Fruit fly (Drosophila melanogaster): Measurements from ENCODE around the gene Pmvk.

The Pmvk gene

dm6 chr2L:19572496-19573317, 7.4 kb downstream of the Pmvk start (continued):
- peak; percentile 19 for TF ChIP-seq CG1647 (GFP tag; optimal IDR thresholded peaks at IDR 0.05)
- no peak for TF ChIP-seq CG1529 (GFP tag; optimal IDR thresholded peaks at IDR 0.05)
- TF ChIP-seq CG12104 (GFP tag; optimal IDR thresholded peaks at IDR 0.05), result peak; percentile 38
- peak; percentile 37 for TF ChIP-seq Dad (GFP tag; optimal IDR thresholded peaks at IDR 0.05)
- TF ChIP-seq tgo (GFP tag; IDR thresholded peaks at IDR 0.05), result peak; percentile 62; the same call in 2 of the 3 replicates
- no peak; the same call in 2 of the 3 replicates for TF ChIP-seq CG11456 (GFP tag; IDR thresholded peaks at IDR 0.05)
- peak; percentile 52 for TF ChIP-seq lmd (GFP tag; IDR thresholded peaks at IDR 0.05)
- peak; percentile 55 for TF ChIP-seq schlank (tag; optimal IDR thresholded peaks at IDR 0.05)
- peak; percentile 26; the same call in 1 of the 2 replicates for TF ChIP-seq CG32767 (GFP tag; IDR thresholded peaks at IDR 0.05)
- no peak for TF ChIP-seq CG8944 (GFP tag; optimal IDR thresholded peaks at IDR 0.05)
- peak; percentile 89 for TF ChIP-seq corto (GFP tag; optimal IDR thresholded peaks at IDR 0.05)
- no peak for TF ChIP-seq Sin3A (optimal IDR thresholded peaks at IDR 0.05)
- peak; percentile 36 for TF ChIP-seq Vsx1 (GFP tag; optimal IDR thresholded peaks at IDR 0.05)
- no peak for TF ChIP-seq Antp (GFP tag; optimal IDR thresholded peaks at IDR 0.05)
- TF ChIP-seq Hand (GFP tag; optimal IDR thresholded peaks at IDR 0.05), result peak; percentile 54
- TF ChIP-seq Nf-YA (GFP tag; IDR thresholded peaks at IDR 0.05), result no peak
- TF ChIP-seq CG10209 (GFP tag; optimal IDR thresholded peaks at IDR 0.05), result peak; percentile 75
- peak; percentile 65 for TF ChIP-seq Atf6 (GFP tag; IDR thresholded peaks at IDR 0.05)
- no peak for TF ChIP-seq Doc3 (GFP tag; IDR thresholded peaks at IDR 0.05; ENCODE audit: partially characterized antibody)
- TF ChIP-seq CG6175 (GFP tag; IDR thresholded peaks at IDR 0.05), result no peak
- peak; percentile 74; the same call in 1 of the 3 replicates for TF ChIP-seq Dbx (GFP tag; IDR thresholded peaks at IDR 0.05)
- peak; percentile 14; the same call in 1 of the 2 replicates for TF ChIP-seq amos (GFP tag; IDR thresholded peaks at IDR 0.05; ENCODE audit: partially characterized antibody)
- peak; percentile 77 for TF ChIP-seq CG18262 (tag; optimal IDR thresholded peaks at IDR 0.05)
- 0 out of 3 replicates have a peak, but pooled peaks have one; percentile 14 for TF ChIP-seq ase (GFP tag; IDR thresholded peaks at IDR 0.05)
- peak; percentile 45 for TF ChIP-seq CG6765 (GFP tag; optimal IDR thresholded peaks at IDR 0.05)
- TF ChIP-seq org-1 (GFP tag; optimal IDR thresholded peaks at IDR 0.05), result peak; percentile 61
- TF ChIP-seq CG15011 (GFP tag; optimal IDR thresholded peaks at IDR 0.05), result peak; percentile 64
- TF ChIP-seq Tbp (GFP tag; optimal IDR thresholded peaks at IDR 0.05), result no peak
- TF ChIP-seq CG10462 (GFP tag; optimal IDR thresholded peaks at IDR 0.05), result no peak
- peak; percentile 2 for TF ChIP-seq Sry-δ (GFP tag; optimal IDR thresholded peaks at IDR 0.05)
- peak; percentile 66 for TF ChIP-seq CG15514 (GFP tag; optimal IDR thresholded peaks at IDR 0.05)
- no peak for TF ChIP-seq CG3163 (GFP tag; optimal IDR thresholded peaks at IDR 0.05)
- peak; percentile 27 for TF ChIP-seq exex (tag; optimal IDR thresholded peaks at IDR 0.05)
- no peak for TF ChIP-seq CG17912 (GFP tag; optimal IDR thresholded peaks at IDR 0.05)
- TF ChIP-seq D19B (GFP tag; optimal IDR thresholded peaks at IDR 0.05), result peak; percentile 100
- TF ChIP-seq crc (GFP tag; optimal IDR thresholded peaks at IDR 0.05), result no peak
- no peak for TF ChIP-seq Mes4 (GFP tag; optimal IDR thresholded peaks at IDR 0.05)
- no peak for TF ChIP-seq stc (GFP tag; IDR thresholded peaks at IDR 0.05)
- TF ChIP-seq Deaf1 (tag; optimal IDR thresholded peaks at IDR 0.05), result peak; percentile 22
- peak; percentile 65 for TF ChIP-seq Aef1 (GFP tag; IDR thresholded peaks at IDR 0.05)
- TF ChIP-seq sc (optimal IDR thresholded peaks at IDR 0.05), result no peak
- no peak for TF ChIP-seq sc (GFP tag; optimal IDR thresholded peaks at IDR 0.05)
- no peak for TF ChIP-seq rib (GFP tag; IDR thresholded peaks at IDR 0.05)
- no peak for TF ChIP-seq pzg (GFP tag; optimal IDR thresholded peaks at IDR 0.05)
- no peak for TF ChIP-seq Atf3 (GFP tag; optimal IDR thresholded peaks at IDR 0.05)
- TF ChIP-seq slbo (GFP tag; IDR thresholded peaks at IDR 0.05), result peak; percentile 68; the same call in 1 of the 2 replicates
- TF ChIP-seq otp (GFP tag; IDR thresholded peaks at IDR 0.05), result no peak; the same call in 2 of the 3 replicates
- no peak for TF ChIP-seq NFAT (GFP tag; IDR thresholded peaks at IDR 0.05)
- peak; percentile 30 for TF ChIP-seq CG12236 (GFP tag; optimal IDR thresholded peaks at IDR 0.05)
- TF ChIP-seq toy (GFP tag; IDR thresholded peaks at IDR 0.05), result no peak

Data from whole organism, embryonic.